Worm (Caenorhabditis elegans): ENCODE measurements around the gene F44A6.5.

The F44A6.5 gene

DNA sequence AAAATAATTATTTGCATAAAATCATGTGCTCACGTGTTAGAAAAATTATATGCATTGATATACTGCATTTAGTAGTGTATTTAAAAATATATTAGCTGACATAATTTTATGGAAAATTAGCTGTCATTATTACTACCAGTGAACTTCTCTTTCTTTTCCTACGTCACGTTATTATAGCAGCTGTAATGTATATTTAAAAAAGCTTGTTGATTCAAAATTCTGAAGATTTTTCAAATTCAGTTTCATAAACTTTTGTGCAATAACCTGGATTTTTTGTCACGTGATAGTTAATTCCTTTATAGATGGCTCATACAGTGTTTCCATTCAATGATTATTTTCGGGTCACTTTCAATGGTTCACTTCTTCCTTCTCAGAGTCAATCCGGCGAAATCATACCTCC lies 6.3 kb downstream of the F44A6.5 start, which contains the start of gene F44A6.3:
F44A6.3 (plus strand) TSS at position 301 of the 400 bp plus-strand sequence.
- TF ChIP-seq ceh-58 (GFP tag; IDR thresholded peaks at IDR 0.05) (no peak), mcd-1 (GFP tag; IDR thresholded peaks at IDR 0.05) (no peak), let-607 (tag; optimal IDR thresholded peaks at IDR 0.05) (no peak), B0261.1 (tag; optimal IDR thresholded peaks at IDR 0.05) (no peak), cebp-2 (GFP tag; IDR thresholded peaks at IDR 0.05) (no peak), dpff-1 (tag; optimal IDR thresholded peaks at IDR 0.05) (no peak)

DNA sequence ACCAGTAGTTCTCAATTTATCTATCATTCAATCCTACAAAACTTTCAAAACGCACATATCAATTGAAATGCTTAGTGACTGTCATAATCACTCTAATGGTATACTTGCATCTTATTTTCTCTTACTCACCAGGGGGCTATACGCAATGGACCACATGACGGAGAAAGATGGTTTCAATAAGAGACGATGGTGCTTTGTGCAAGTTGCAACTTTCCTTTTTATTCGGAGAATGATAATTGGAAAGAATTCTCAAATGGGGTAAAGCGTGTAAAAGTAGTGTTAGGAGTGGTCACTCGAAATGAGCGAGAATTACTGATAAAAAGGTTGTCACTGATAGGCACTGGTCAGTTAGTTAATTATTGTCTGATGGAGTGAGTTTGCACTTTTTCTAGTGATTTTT lies 10.2 kb downstream of the F44A6.5 start:
- no peak for TF ChIP-seq dpl-1 (GFP tag; optimal IDR thresholded peaks at IDR 0.05)
- no peak for TF ChIP-seq F55B11.4 (tag; optimal IDR thresholded peaks at IDR 0.05; ENCODE audit: borderline replicate concordance, insufficient read depth)
- TF ChIP-seq bed-1 (GFP tag; IDR thresholded peaks at IDR 0.05), result no peak
- TF ChIP-seq lin-26 (GFP tag; IDR thresholded peaks at IDR 0.05), result no peak
- TF ChIP-seq ZK185.1 (tag; optimal IDR thresholded peaks at IDR 0.05; ENCODE audit: poor library complexity, severe bottlenecking), result no peak
- no peak for TF ChIP-seq pha-4 (tag; optimal IDR thresholded peaks at IDR 0.05)
- no peak for TF ChIP-seq nhr-179 (tag; optimal IDR thresholded peaks at IDR 0.05)
- TF ChIP-seq mxl-1 (tag; optimal IDR thresholded peaks at IDR 0.05), result no peak
- TF ChIP-seq rcor-1 (GFP tag; IDR thresholded peaks at IDR 0.05), result no peak
- TF ChIP-seq madf-6 (GFP tag; IDR thresholded peaks at IDR 0.05), result no peak
- TF ChIP-seq nfya-2 (GFP tag; IDR thresholded peaks at IDR 0.05), result no peak
- no peak for TF ChIP-seq ekl-4 (GFP tag; IDR thresholded peaks at IDR 0.05)
- TF ChIP-seq lir-1 (GFP tag; conservative IDR thresholded peaks at IDR 0.05), result no peak
- TF ChIP-seq ztf-25 (GFP tag; IDR thresholded peaks at IDR 0.05), result no peak
- TF ChIP-seq snpc-4 (GFP tag; optimal IDR thresholded peaks at IDR 0.05), result no peak
- no peak for TF ChIP-seq snpc-4 (tag; optimal IDR thresholded peaks at IDR 0.05)

DNA sequence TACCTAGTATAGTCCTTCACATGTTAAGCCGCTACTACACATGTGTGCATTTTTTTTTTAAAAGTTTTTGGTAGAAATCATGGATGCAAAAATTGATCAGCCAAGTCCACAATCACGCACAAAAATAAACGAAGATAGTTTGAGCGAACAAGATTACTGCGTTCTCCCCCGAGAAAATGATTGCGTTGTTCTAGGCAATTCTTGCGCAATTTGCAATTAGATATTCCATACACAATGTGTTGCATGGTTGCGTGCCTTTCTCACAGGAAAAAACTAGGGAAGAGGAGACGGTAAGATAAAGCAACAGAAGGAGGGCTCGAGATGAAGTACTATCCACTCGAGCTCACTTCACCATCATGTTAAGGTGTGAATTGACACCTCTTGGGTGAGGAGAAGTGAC lies 12.7 kb downstream of the F44A6.5 start:
- TF ChIP-seq chd-7 (tag; optimal IDR thresholded peaks at IDR 0.05), result no peak

DNA sequence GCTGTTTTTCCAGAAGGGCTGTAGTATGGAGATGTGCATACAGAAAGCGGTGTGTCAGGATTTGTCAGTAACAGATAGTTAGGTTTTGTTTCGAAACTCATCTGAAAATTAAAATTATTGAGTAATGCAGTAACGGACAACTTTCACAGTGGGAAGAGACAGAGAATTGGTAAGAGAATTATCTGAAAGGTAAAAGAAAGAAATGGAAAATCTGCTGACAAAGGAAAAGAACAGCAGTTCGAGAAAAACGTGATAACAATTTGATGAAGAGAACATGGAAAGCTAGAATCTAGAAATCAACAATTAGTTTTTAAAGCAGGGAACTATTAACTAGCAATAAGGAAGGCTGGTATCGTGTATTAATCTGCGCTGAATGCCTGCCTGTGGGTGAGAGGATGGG lies 13.4 kb downstream of the F44A6.5 start, which contains the start of gene sex-1:
sex-1 (minus strand) TSS at position 101 of the 400 bp plus-strand sequence.
- TF ChIP-seq atf-7 (tag; optimal IDR thresholded peaks at IDR 0.05) (no peak), madf-6 (GFP tag; IDR thresholded peaks at IDR 0.05) (no peak), let-526 (GFP tag; IDR thresholded peaks at IDR 0.05) (no peak), Y79H2A.3 (GFP tag; conservative IDR thresholded peaks at IDR 0.05) (no peak), lin-40 (tag; optimal IDR thresholded peaks at IDR 0.05) (no peak), ztf-26 (tag; optimal IDR thresholded peaks at IDR 0.05) (no peak), akir-1 (GFP tag; optimal IDR thresholded peaks at IDR 0.05) (no peak), rpc-1 (optimal IDR thresholded peaks at IDR 0.05) (no peak), rpc-1 (tag; optimal IDR thresholded peaks at IDR 0.05) (no peak), snpc-4 (GFP tag; optimal IDR thresholded peaks at IDR 0.05) (no peak), snpc-4 (tag; optimal IDR thresholded peaks at IDR 0.05) (no peak)

DNA sequence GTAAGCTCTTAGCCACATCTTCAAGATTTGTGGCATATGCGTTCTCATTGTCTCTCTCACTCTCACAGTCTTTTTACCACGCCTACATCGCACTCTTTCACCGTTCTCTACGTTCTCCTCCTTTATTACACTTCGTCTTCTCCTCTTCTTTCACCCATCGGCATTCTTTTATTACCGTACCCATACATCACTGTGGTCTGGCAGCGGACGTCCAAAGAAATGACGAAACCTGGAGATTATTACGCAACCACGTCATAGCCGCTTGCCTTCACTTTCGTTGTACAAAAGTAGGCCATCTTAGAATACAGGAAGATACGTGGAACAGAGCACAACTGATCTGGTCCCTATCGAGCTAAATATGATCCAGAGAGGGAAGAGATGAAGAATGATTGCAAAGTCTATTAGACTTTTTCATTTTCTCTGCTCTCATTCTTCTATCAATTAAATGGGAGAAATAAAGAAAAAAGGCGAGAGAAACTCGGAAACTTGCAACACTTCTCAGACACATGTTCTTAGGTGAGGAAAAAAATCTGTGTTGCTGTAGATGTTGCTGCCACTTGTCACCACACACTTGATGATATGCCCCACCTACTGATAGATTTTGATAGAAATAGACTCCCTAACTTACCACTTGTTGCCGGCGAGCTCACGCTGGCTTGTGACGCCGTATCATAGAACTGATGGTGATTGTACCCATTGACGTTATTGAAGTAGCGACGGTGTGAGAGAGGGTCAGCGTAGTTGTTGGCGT lies 14.2 kb downstream of the F44A6.5 start:
- TF ChIP-seq chd-7 (tag; optimal IDR thresholded peaks at IDR 0.05), result no peak
- TF ChIP-seq C06A6.2 (GFP tag; conservative IDR thresholded peaks at IDR 0.05), result no peak
- peak; percentile 27 for TF ChIP-seq unc-62 (GFP tag; optimal IDR thresholded peaks at IDR 0.05)
